Worm (Caenorhabditis elegans): ENCODE measurements around the gene vep-2.

DNA sequence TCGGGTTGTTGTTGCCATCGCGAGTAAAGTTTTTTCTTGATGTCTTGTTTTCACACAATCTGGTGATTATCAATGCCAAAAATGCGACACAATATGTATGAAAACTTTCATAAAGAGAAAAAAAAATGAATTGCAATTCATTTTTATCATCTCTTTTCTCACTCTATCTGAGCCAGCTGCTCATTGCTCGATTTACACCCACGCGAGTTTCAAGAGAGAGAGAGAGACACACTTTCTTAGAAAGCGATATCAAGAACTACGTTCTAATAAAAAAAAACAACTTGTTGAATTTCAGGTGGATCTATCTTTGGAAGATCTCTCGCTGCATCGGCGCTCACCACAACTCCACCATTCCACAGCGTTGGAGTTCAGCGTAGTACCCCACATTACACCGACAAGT is 25.5 kb upstream of the vep-2 start:
- TF ChIP-seq ama-1 (optimal IDR thresholded peaks at IDR 0.05) (no peak), hnd-1 (tag; optimal IDR thresholded peaks at IDR 0.05) (no peak), flt-1 (GFP tag; IDR thresholded peaks at IDR 0.05) (no peak)

Measured in whole organism, early embryonic.